Fruit fly (Drosophila melanogaster): ENCODE results near the gene CG32100.
A peak's percentile ranks its signal among the peaks of the same experiment; 100 is the strongest.

Gene CG32100

DNA sequence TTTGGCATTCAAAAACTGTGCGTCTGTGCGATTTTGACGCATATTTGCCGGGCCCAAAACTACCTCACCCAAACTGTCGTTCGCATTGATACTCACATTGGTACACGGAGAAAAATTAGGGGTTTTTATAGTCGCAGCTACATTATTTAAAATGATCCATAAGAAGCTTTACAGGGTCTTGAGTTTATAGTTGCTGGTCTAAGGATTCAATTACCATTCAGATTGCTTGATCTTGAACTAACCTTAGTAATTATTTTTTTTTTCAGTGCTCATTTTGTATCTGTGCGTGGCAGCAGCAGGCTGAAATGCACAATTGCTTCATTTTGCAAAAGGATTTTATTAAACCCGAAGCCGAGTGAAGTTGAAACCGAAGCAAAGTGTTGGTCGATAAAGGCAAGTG is 20.0 kb downstream of the CG32100 start (continued):
- TF ChIP-seq CG8765 (GFP tag; IDR thresholded peaks at IDR 0.05) (0 out of 2 replicates have a peak, but pooled peaks have one; percentile 11), pzg (GFP tag; optimal IDR thresholded peaks at IDR 0.05) (no peak), CG3281 (GFP tag; optimal IDR thresholded peaks at IDR 0.05) (no peak), CG6854 (GFP tag; optimal IDR thresholded peaks at IDR 0.05) (no peak), CG15011 (GFP tag; optimal IDR thresholded peaks at IDR 0.05) (no peak), CG15269 (tag; optimal IDR thresholded peaks at IDR 0.05) (no peak), Rfx (GFP tag; IDR thresholded peaks at IDR 0.05) (no peak), Bteb2 (GFP tag; optimal IDR thresholded peaks at IDR 0.05) (no peak), repo (GFP tag; optimal IDR thresholded peaks at IDR 0.05) (no peak), Vsx1 (GFP tag; optimal IDR thresholded peaks at IDR 0.05) (no peak), ara (GFP tag; IDR thresholded peaks at IDR 0.05) (no peak), psq (GFP tag; optimal IDR thresholded peaks at IDR 0.05) (no peak), lilli (GFP tag; optimal IDR thresholded peaks at IDR 0.05) (no peak), CG12391 (tag; optimal IDR thresholded peaks at IDR 0.05) (no peak), CG17328 (GFP tag; IDR thresholded peaks at IDR 0.05) (no peak), z (GFP tag; IDR thresholded peaks at IDR 0.05) (no peak), dmrt11E (tag; optimal IDR thresholded peaks at IDR 0.05) (peak; percentile 20), oc (tag; optimal IDR thresholded peaks at IDR 0.05) (no peak), ash1 (GFP tag; optimal IDR thresholded peaks at IDR 0.05) (no peak), CG7271 (tag; optimal IDR thresholded peaks at IDR 0.05) (no peak), CG10979 (tag; optimal IDR thresholded peaks at IDR 0.05) (peak; percentile 18), CG8359 (GFP tag; optimal IDR thresholded peaks at IDR 0.05; ENCODE audit: borderline replicate concordance) (no peak), CG2712 (tag; optimal IDR thresholded peaks at IDR 0.05) (peak; percentile 20), sens-2 (GFP tag; IDR thresholded peaks at IDR 0.05) (no peak), ro (GFP tag; IDR thresholded peaks at IDR 0.05) (no peak), Hmr (GFP tag; optimal IDR thresholded peaks at IDR 0.05) (no peak), Dad (GFP tag; optimal IDR thresholded peaks at IDR 0.05) (no peak), Gsc (GFP tag; IDR thresholded peaks at IDR 0.05) (no peak), tll (GFP tag; optimal IDR thresholded peaks at IDR 0.05) (no peak), crol (GFP tag; IDR thresholded peaks at IDR 0.05) (no peak), CG10209 (GFP tag; optimal IDR thresholded peaks at IDR 0.05) (no peak), D (optimal IDR thresholded peaks at IDR 0.05) (no peak), D (GFP tag; optimal IDR thresholded peaks at IDR 0.05) (no peak), CG12219 (GFP tag; optimal IDR thresholded peaks at IDR 0.05) (no peak), tx (GFP tag; optimal IDR thresholded peaks at IDR 0.05) (no peak), kay (GFP tag; optimal IDR thresholded peaks at IDR 0.05) (no peak), CG7372 (GFP tag; IDR thresholded peaks at IDR 0.05) (no peak)

- TF ChIP-seq fd96Cb (tag; optimal IDR thresholded peaks at IDR 0.05) (no peak), insv (GFP tag; optimal IDR thresholded peaks at IDR 0.05) (no peak), MBD-R2 (GFP tag; IDR thresholded peaks at IDR 0.05) (no peak), ERR (GFP tag; optimal IDR thresholded peaks at IDR 0.05) (no peak), oc (tag; optimal IDR thresholded peaks at IDR 0.05) (peak; percentile 46), Scr (GFP tag; IDR thresholded peaks at IDR 0.05; ENCODE audit: partially characterized antibody) (no peak), seq (GFP tag; IDR thresholded peaks at IDR 0.05) (peak; percentile 52; the same call in 1 of the 2 replicates), mam (GFP tag; optimal IDR thresholded peaks at IDR 0.05) (no peak), Hand (GFP tag; optimal IDR thresholded peaks at IDR 0.05) (no peak), CG7963 (GFP tag; IDR thresholded peaks at IDR 0.05; ENCODE audit: partially characterized antibody) (no peak), CG12744 (GFP tag; optimal IDR thresholded peaks at IDR 0.05) (no peak), H2.0 (GFP tag; IDR thresholded peaks at IDR 0.05) (no peak), pros (GFP tag; optimal IDR thresholded peaks at IDR 0.05) (peak; percentile 88), CG3847 (GFP tag; IDR thresholded peaks at IDR 0.05) (no peak), gsb-n (tag; optimal IDR thresholded peaks at IDR 0.05) (peak; percentile 84), Lim3 (GFP tag; IDR thresholded peaks at IDR 0.05) (no peak), Camta (GFP tag; optimal IDR thresholded peaks at IDR 0.05) (no peak), mld (GFP tag; IDR thresholded peaks at IDR 0.05; ENCODE audit: partially characterized antibody) (no peak)
Measured at dm6 chr3L:12289664-12290063, 22.3 kb downstream of the CG32100 start.

Data from whole organism, embryonic.